Fruit fly (Drosophila melanogaster): ENCODE measurements around the gene CPT2.

CPT2 gene

dm6 chr3L:2980856-2981255, at the start of gene CPT2 (continued):
- TF ChIP-seq mam (GFP tag; optimal IDR thresholded peaks at IDR 0.05) (no peak), nerfin-2 (GFP tag; IDR thresholded peaks at IDR 0.05; ENCODE audit: partially characterized antibody) (no peak), YL-1 (GFP tag; optimal IDR thresholded peaks at IDR 0.05) (no peak), Drgx (GFP tag; IDR thresholded peaks at IDR 0.05) (no peak), CG2875 (GFP tag; optimal IDR thresholded peaks at IDR 0.05) (no peak), Atf-2 (GFP tag; optimal IDR thresholded peaks at IDR 0.05) (no peak), bsh (GFP tag; optimal IDR thresholded peaks at IDR 0.05) (no peak), CG10321 (GFP tag; IDR thresholded peaks at IDR 0.05) (no peak), klu (GFP tag; IDR thresholded peaks at IDR 0.05) (no peak), Xrp1 (GFP tag; IDR thresholded peaks at IDR 0.05) (no peak), CG1603 (tag; optimal IDR thresholded peaks at IDR 0.05) (no peak), CG8359 (GFP tag; optimal IDR thresholded peaks at IDR 0.05; ENCODE audit: borderline replicate concordance) (no peak), NFAT (GFP tag; IDR thresholded peaks at IDR 0.05) (no peak), sna (GFP tag; IDR thresholded peaks at IDR 0.05; ENCODE audit: partially characterized antibody) (peak; percentile 68; the same call in 1 of the 2 replicates), CG2129 (GFP tag; IDR thresholded peaks at IDR 0.05; ENCODE audit: partially characterized antibody) (peak; percentile 55; the same call in 1 of the 2 replicates), Sin3A (optimal IDR thresholded peaks at IDR 0.05) (no peak), CG14014 (GFP tag; IDR thresholded peaks at IDR 0.05) (no peak), CG11456 (GFP tag; IDR thresholded peaks at IDR 0.05) (no peak), CG3726 (GFP tag; IDR thresholded peaks at IDR 0.05) (no peak), crp (GFP tag; optimal IDR thresholded peaks at IDR 0.05) (peak; percentile 55 to 92), Fer1 (GFP tag; optimal IDR thresholded peaks at IDR 0.05) (no peak), CG14667 (GFP tag; IDR thresholded peaks at IDR 0.05) (no peak), CTCF (GFP tag; optimal IDR thresholded peaks at IDR 0.05) (no peak), toy (GFP tag; IDR thresholded peaks at IDR 0.05) (no peak), cg (GFP tag; optimal IDR thresholded peaks at IDR 0.05) (no peak), emc (GFP tag; optimal IDR thresholded peaks at IDR 0.05) (no peak), fu2 (GFP tag; optimal IDR thresholded peaks at IDR 0.05) (no peak), CG11398 (GFP tag; optimal IDR thresholded peaks at IDR 0.05) (no peak), CG3281 (GFP tag; optimal IDR thresholded peaks at IDR 0.05) (no peak), CG31441 (GFP tag; IDR thresholded peaks at IDR 0.05) (no peak), NK7.1 (GFP tag; optimal IDR thresholded peaks at IDR 0.05) (no peak), Hmr (GFP tag; optimal IDR thresholded peaks at IDR 0.05) (no peak), wor (GFP tag; IDR thresholded peaks at IDR 0.05) (no peak), CG18599 (GFP tag; optimal IDR thresholded peaks at IDR 0.05) (no peak), bigmax (GFP tag; optimal IDR thresholded peaks at IDR 0.05) (no peak), CG6689 (GFP tag; IDR thresholded peaks at IDR 0.05) (no peak), BEAF-32 (GFP tag; optimal IDR thresholded peaks at IDR 0.05) (peak; percentile 63), CG16813 (GFP tag; IDR thresholded peaks at IDR 0.05; ENCODE audit: partially characterized antibody) (peak; percentile 52; the same call in 2 of the 3 replicates), gem (tag; optimal IDR thresholded peaks at IDR 0.05) (no peak), jigr1 (GFP tag; IDR thresholded peaks at IDR 0.05) (no peak), Doc3 (GFP tag; IDR thresholded peaks at IDR 0.05; ENCODE audit: partially characterized antibody) (peak; percentile 92), Dp (GFP tag; optimal IDR thresholded peaks at IDR 0.05) (peak; percentile 71), Opbp (GFP tag; IDR thresholded peaks at IDR 0.05; ENCODE audit: partially characterized antibody) (peak; percentile 45; the same call in 2 of the 3 replicates), CG9797 (GFP tag; optimal IDR thresholded peaks at IDR 0.05) (no peak), Oaz (GFP tag; IDR thresholded peaks at IDR 0.05) (no peak), CG8765 (GFP tag; IDR thresholded peaks at IDR 0.05) (no peak), maf-S (GFP tag; optimal IDR thresholded peaks at IDR 0.05) (no peak), Mrtf (GFP tag; IDR thresholded peaks at IDR 0.05) (no peak), CG8281 (tag; optimal IDR thresholded peaks at IDR 0.05) (no peak), CG12299 (tag; optimal IDR thresholded peaks at IDR 0.05) (no peak), stwl (tag; optimal IDR thresholded peaks at IDR 0.05) (peak; percentile 51), CHES-1-like (GFP tag; optimal IDR thresholded peaks at IDR 0.05) (no peak)
